Fruit fly (Drosophila melanogaster) whole organism, embryonic: ENCODE data around the gene CG5608.

ENCODE experiments used
- CG12659 ChIP-seq: fragments of 200-800 bp; sonication (Bioruptor generic); optimal IDR thresholded peaks from 3 replicates; lab custom pipeline; 2017; ENCODE audit warnings: mild to moderate bottlenecking, missing biosample characterization, missing genetic modification reagents, missing genetic modification characterization
- CG13287 ChIP-seq: fragments of 200-800 bp; sonication (Bioruptor generic); IDR thresholded peaks from 2 replicates; pipeline ENCODE4 v1.3.6; 2022; ENCODE audit warnings: missing biosample characterization, missing genetic modification characterization; ENCODE audit not compliant: partially characterized antibody
- CG14710 ChIP-seq: fragments of 200-800 bp; sonication (Bioruptor generic); optimal IDR thresholded peaks from 3 replicates; lab custom pipeline; 2019; ENCODE audit warnings: missing biosample characterization, mild to moderate bottlenecking, missing genetic modification characterization, moderate library complexity
- CG15601 ChIP-seq: fragments of 200-800 bp; sonication (Bioruptor generic); optimal IDR thresholded peaks from 3 replicates; lab custom pipeline; 2019; ENCODE audit warnings: missing biosample characterization, mild to moderate bottlenecking, missing genetic modification characterization, moderate library complexity
- CG17186 ChIP-seq: fragments of 200-800 bp; sonication (Bioruptor generic); optimal IDR thresholded peaks from 3 replicates; lab custom pipeline; 2017; ENCODE audit warnings: missing biosample characterization, missing genetic modification reagents, missing genetic modification characterization
- CG17328 ChIP-seq: fragments of 200-800 bp; sonication (Bioruptor generic); IDR thresholded peaks from 2 replicates; pipeline ENCODE4 v1.3.6; 2022; ENCODE audit warnings: missing biosample characterization, missing genetic modification characterization
- CG17829 ChIP-seq: fragments of 200-800 bp; optimal IDR thresholded peaks from 2 replicates; lab custom pipeline; 2019; ENCODE audit warnings: missing biosample characterization, mild to moderate bottlenecking, missing genetic modification characterization, moderate library complexity
- CG18262 ChIP-seq: fragments of 200-800 bp; optimal IDR thresholded peaks from 3 replicates; lab custom pipeline; 2019; ENCODE audit warnings: missing biosample characterization, mild to moderate bottlenecking, missing genetic modification characterization, moderate library complexity
- CG18764 ChIP-seq: fragments of 200-800 bp; sonication (Bioruptor generic); optimal IDR thresholded peaks from 3 replicates; lab custom pipeline; 2016; ENCODE audit warnings: missing biosample characterization, missing genetic modification characterization
- CG2116 ChIP-seq: fragments of 200-800 bp; sonication (Bioruptor generic); optimal IDR thresholded peaks from 3 replicates; lab custom pipeline; 2018; ENCODE audit warnings: missing biosample characterization, mild to moderate bottlenecking, missing genetic modification characterization
- CG2120 ChIP-seq: fragments of 200-800 bp; sonication (Bioruptor generic); optimal IDR thresholded peaks from 3 replicates; lab custom pipeline; 2016; ENCODE audit warnings: missing biosample characterization, missing genetic modification characterization
- CG30020 ChIP-seq: fragments of 200-800 bp; optimal IDR thresholded peaks from 2 replicates; lab custom pipeline; 2019; ENCODE audit warnings: missing biosample characterization, mild to moderate bottlenecking, missing genetic modification characterization, moderate library complexity
- CG3163 ChIP-seq: fragments of 200-800 bp; sonication (Bioruptor generic); optimal IDR thresholded peaks from 3 replicates; lab custom pipeline; 2016; ENCODE audit warnings: missing biosample characterization, missing genetic modification characterization
- CG32767 ChIP-seq: fragments of 200-800 bp; sonication (Bioruptor generic); IDR thresholded peaks from 2 replicates; pipeline ENCODE4 v1.3.6; 2022; ENCODE audit warnings: missing biosample characterization, missing genetic modification characterization
- CG3838 ChIP-seq: fragments of 200-800 bp; sonication (Bioruptor generic); optimal IDR thresholded peaks from 3 replicates; lab custom pipeline; 2016; ENCODE audit warnings: missing biosample characterization, missing genetic modification characterization
- CG8281 ChIP-seq: fragments of 200-800 bp; sonication (Bioruptor generic); optimal IDR thresholded peaks from 2 replicates; lab custom pipeline; 2018; ENCODE audit warnings: missing biosample characterization, mild to moderate bottlenecking, missing genetic modification characterization, moderate library complexity
- CG9727 ChIP-seq: fragments of 200-800 bp; sonication (Bioruptor generic); optimal IDR thresholded peaks from 3 replicates; lab custom pipeline; 2017; ENCODE audit warnings: missing biosample characterization, mild to moderate bottlenecking, missing genetic modification characterization
- CG9797 ChIP-seq: fragments of 200-800 bp; sonication (Bioruptor generic); optimal IDR thresholded peaks from 3 replicates; lab custom pipeline; 2018; ENCODE audit warnings: missing biosample characterization, mild to moderate bottlenecking, missing genetic modification characterization
- CG9876 ChIP-seq: fragments of 200-800 bp; sonication (Bioruptor generic); optimal IDR thresholded peaks from 2 replicates; lab custom pipeline; 2016; ENCODE audit warnings: missing biosample characterization, missing genetic modification characterization
- D19A ChIP-seq: fragments of 200-800 bp; optimal IDR thresholded peaks from 3 replicates; lab custom pipeline; 2019; ENCODE audit warnings: missing biosample characterization, mild to moderate bottlenecking, missing genetic modification characterization, moderate library complexity
- Dip3 ChIP-seq: fragments of 200-800 bp; sonication (Bioruptor generic); optimal IDR thresholded peaks from 3 replicates; lab custom pipeline; 2016; ENCODE audit warnings: missing biosample characterization, missing genetic modification characterization
- Dll ChIP-seq: fragments of 200-800 bp; sonication (Bioruptor generic); IDR thresholded peaks from 4 replicates; pipeline ENCODE4 v1.3.6; 2022; ENCODE audit warnings: missing biosample characterization, missing genetic modification characterization; ENCODE audit not compliant: partially characterized antibody
- E2f2 ChIP-seq: fragments of 200-800 bp; sonication (Bioruptor generic); IDR thresholded peaks from 2 replicates; pipeline ENCODE4 v1.3.6; 2022; ENCODE audit warnings: missing biosample characterization, missing genetic modification characterization
- ERR ChIP-seq: fragments of 200-800 bp; sonication (Bioruptor generic); optimal IDR thresholded peaks from 2 replicates; lab custom pipeline; 2016; ENCODE audit warnings: missing biosample characterization, missing genetic modification characterization
- Elba2 ChIP-seq: fragments of 200-800 bp; sonication (Bioruptor generic); optimal IDR thresholded peaks from 3 replicates; lab custom pipeline; 2016; ENCODE audit warnings: missing biosample characterization, missing genetic modification characterization
- HmgZ ChIP-seq: fragments of 200-800 bp; sonication (Bioruptor generic); optimal IDR thresholded peaks from 2 replicates; lab custom pipeline; 2018; ENCODE audit warnings: missing biosample characterization, mild to moderate bottlenecking, missing genetic modification characterization
- Hmr ChIP-seq: fragments of 200-800 bp; sonication (Bioruptor generic); optimal IDR thresholded peaks from 3 replicates; lab custom pipeline; 2017; ENCODE audit warnings: mild to moderate bottlenecking, missing biosample characterization, missing genetic modification reagents, missing genetic modification characterization
- MESR4 ChIP-seq: fragments of 200-800 bp; sonication (Bioruptor generic); optimal IDR thresholded peaks from 2 replicates; lab custom pipeline; 2018; ENCODE audit warnings: missing biosample characterization, mild to moderate bottlenecking, missing genetic modification characterization, moderate library complexity
- Med ChIP-seq: fragments of 200-800 bp; sonication (Bioruptor generic); peaks from one replicate; lab custom pipeline; 2016; ENCODE audit warnings: missing biosample characterization, missing genetic modification characterization, mild to moderate bottlenecking, inconsistent platforms, moderate library complexity
- NC2β ChIP-seq: fragments of 200-800 bp; sonication (Bioruptor generic); optimal IDR thresholded peaks from 2 replicates; lab custom pipeline; 2016; ENCODE audit warnings: missing biosample characterization, missing genetic modification characterization
- PHDP ChIP-seq: fragments of 200-800 bp; sonication (Bioruptor generic); optimal IDR thresholded peaks from 3 replicates; lab custom pipeline; 2018; ENCODE audit warnings: missing biosample characterization, mild to moderate bottlenecking, missing genetic modification characterization, moderate library complexity
- Scr ChIP-seq: fragments of 200-800 bp; sonication (Bioruptor generic); IDR thresholded peaks from 2 replicates; pipeline ENCODE4 v1.3.6; 2022; ENCODE audit warnings: missing biosample characterization, missing genetic modification characterization; ENCODE audit not compliant: partially characterized antibody
- Ssrp ChIP-seq: fragments of 200-800 bp; sonication (Bioruptor generic); optimal IDR thresholded peaks from 2 replicates; lab custom pipeline; 2018; ENCODE audit warnings: missing biosample characterization, mild to moderate bottlenecking, missing genetic modification characterization, moderate library complexity
- Taf1 ChIP-seq: fragments of 200-800 bp; sonication (Bioruptor generic); IDR thresholded peaks from 2 replicates; pipeline ENCODE4 v1.3.6; 2022; ENCODE audit warnings: missing biosample characterization, missing genetic modification characterization
- YL-1 ChIP-seq: fragments of 200-800 bp; sonication (Bioruptor generic); optimal IDR thresholded peaks from 3 replicates; lab custom pipeline; 2017; ENCODE audit warnings: missing biosample characterization, mild to moderate bottlenecking, missing genetic modification characterization
- aop ChIP-seq: fragments of 200-800 bp; sonication (Bioruptor generic); IDR thresholded peaks from 2 replicates; pipeline ENCODE4 v1.3.6; 2022; ENCODE audit warnings: missing biosample characterization, missing genetic modification characterization
- bigmax ChIP-seq: fragments of 200-800 bp; sonication (Bioruptor generic); optimal IDR thresholded peaks from 2 replicates; lab custom pipeline; 2018; ENCODE audit warnings: missing biosample characterization, mild to moderate bottlenecking, missing genetic modification characterization
- cg ChIP-seq: fragments of 200-800 bp; sonication (Bioruptor generic); optimal IDR thresholded peaks from 3 replicates; lab custom pipeline; 2019; ENCODE audit warnings: missing biosample characterization, mild to moderate bottlenecking, missing genetic modification characterization, moderate library complexity
- grn ChIP-seq: fragments of 200-800 bp; sonication (Bioruptor generic); optimal IDR thresholded peaks from 3 replicates; lab custom pipeline; 2017; ENCODE audit warnings: missing biosample characterization, missing genetic modification characterization
- insv ChIP-seq, 2 experiments: fragments of 200-800 bp; sonication (Bioruptor generic); optimal IDR thresholded peaks; 3 replicates each; lab custom pipeline; 2016 to 2018; ENCODE audit warnings: missing biosample characterization in 2 of 2, missing genetic modification characterization in 2 of 2
- luna ChIP-seq: fragments of 200-800 bp; sonication (Bioruptor generic); optimal IDR thresholded peaks from 2 replicates; lab custom pipeline; 2016; ENCODE audit warnings: missing biosample characterization, missing genetic modification characterization
- nmo ChIP-seq: fragments of 200-800 bp; sonication (Bioruptor generic); optimal IDR thresholded peaks from 2 replicates; lab custom pipeline; 2018; ENCODE audit warnings: missing biosample characterization, mild to moderate bottlenecking, missing genetic modification characterization, moderate library complexity
- p53 ChIP-seq: fragments of 200-800 bp; sonication (Bioruptor generic); optimal IDR thresholded peaks from 2 replicates; lab custom pipeline; 2016; ENCODE audit warnings: missing biosample characterization, missing genetic modification characterization
- pros ChIP-seq: fragments of 200-800 bp; sonication (Bioruptor generic); optimal IDR thresholded peaks from 3 replicates; lab custom pipeline; 2019; ENCODE audit warnings: missing biosample characterization, mild to moderate bottlenecking, missing genetic modification characterization, moderate library complexity
- ro ChIP-seq: fragments of 200-800 bp; sonication (Bioruptor generic); IDR thresholded peaks from 2 replicates; pipeline ENCODE4 v1.3.6; 2022; ENCODE audit warnings: missing biosample characterization, missing genetic modification characterization
- sens ChIP-seq: fragments of 200-800 bp; sonication (Bioruptor generic); peaks from one replicate; lab custom pipeline; 2016; ENCODE audit warnings: missing biosample characterization, missing genetic modification characterization
- stwl ChIP-seq: fragments of 200-800 bp; sonication (Bioruptor generic); optimal IDR thresholded peaks from 3 replicates; lab custom pipeline; 2018; ENCODE audit warnings: missing biosample characterization, mild to moderate bottlenecking, missing genetic modification characterization, moderate library complexity
- trem ChIP-seq: fragments of 200-800 bp; optimal IDR thresholded peaks from 3 replicates; lab custom pipeline; 2019; ENCODE audit warnings: missing biosample characterization, mild to moderate bottlenecking, missing genetic modification characterization, moderate library complexity
- ttk ChIP-seq: fragments of 200-800 bp; sonication (Bioruptor generic); IDR thresholded peaks from 2 replicates; pipeline ENCODE4 v2.1.2; 2022; ENCODE audit warnings: missing biosample characterization, missing genetic modification characterization
- unpg ChIP-seq: fragments of 200-800 bp; sonication (Bioruptor generic); optimal IDR thresholded peaks from 3 replicates; lab custom pipeline; 2018; ENCODE audit warnings: missing biosample characterization, mild to moderate bottlenecking, missing genetic modification characterization, moderate library complexity

The CG5608 gene

DNA sequence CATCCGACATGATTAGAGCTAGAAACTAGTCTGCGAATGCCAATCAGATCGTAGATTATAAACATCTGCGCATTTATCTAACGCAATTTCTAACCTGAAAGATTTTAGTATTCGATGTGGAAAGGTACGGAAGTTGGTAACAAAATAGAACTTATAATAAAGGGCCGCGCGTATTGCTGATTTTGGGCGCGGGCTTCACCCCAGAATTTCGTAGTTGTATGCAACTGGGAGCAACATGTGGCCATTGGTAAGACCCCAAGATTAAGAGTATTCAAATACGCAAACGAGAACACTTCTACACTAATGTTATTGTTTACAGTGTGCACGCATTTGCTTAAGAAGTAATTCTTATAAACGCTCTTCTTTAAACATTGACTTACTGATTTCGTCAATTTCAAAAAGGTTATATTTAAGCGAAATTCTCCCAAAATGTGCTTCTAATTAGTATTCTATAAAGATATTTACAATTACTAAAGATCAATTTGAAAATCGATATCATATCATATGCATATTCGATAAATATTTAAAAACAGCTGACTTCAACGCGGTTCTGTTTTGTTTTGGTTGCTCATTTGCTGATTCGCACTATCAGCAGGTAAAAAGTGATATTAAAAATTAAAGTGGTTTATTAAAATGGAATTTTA lies 5.1 kb downstream of the CG5608 start, which contains the start of the genes CG5961 and Polr3C:
TSS of gene CG5961 (minus strand) at position 416 of the 644 bp plus-strand sequence.
TSS of gene Polr3C (plus strand) at position 536 of the 644 bp plus-strand sequence.
- TF ChIP-seq E2f2 (GFP tag; lab: Robert Waterston, UW) = peak; percentile 75
- peak; percentile 61 for TF ChIP-seq D19A (tag; lab: Kevin White, UChicago)
- TF ChIP-seq Elba2 = no peak
- peak; percentile 62 for TF ChIP-seq CG9797 (GFP tag; lab: Kevin White, UChicago)
- TF ChIP-seq trem = peak; percentile 61
- TF ChIP-seq unpg (GFP tag; lab: Kevin White, UChicago) = no peak
- no peak for TF ChIP-seq CG9727 (GFP tag; lab: Kevin White, UChicago)
- TF ChIP-seq Taf1 (GFP tag; lab: Robert Waterston, UW) = no peak
- TF ChIP-seq luna (GFP tag; lab: Kevin White, UChicago) = no peak
- TF ChIP-seq ro = no peak
- peak in 1 of 2 experiments; percentile 38 for TF ChIP-seq insv (GFP tag; optimal IDR thresholded peaks at IDR 0.05; lab: Kevin White, UChicago)
- no peak for TF ChIP-seq Hmr
- TF ChIP-seq CG9876 (GFP tag; lab: Kevin White, UChicago) = no peak
- TF ChIP-seq CG32767 (GFP tag; lab: Robert Waterston, UW) = no peak
- no peak for TF ChIP-seq p53 (GFP tag; lab: Kevin White, UChicago)
- no peak for TF ChIP-seq Ssrp (tag; lab: Kevin White, UChicago)
- peak; percentile 35 for TF ChIP-seq CG3163 (GFP tag; lab: Kevin White, UChicago)
- TF ChIP-seq CG17829 (tag; lab: Kevin White, UChicago) = peak; percentile 10
- no peak for TF ChIP-seq ttk (GFP tag; lab: Robert Waterston, UW)
- no peak for TF ChIP-seq Dip3 (GFP tag; lab: Kevin White, UChicago)
- TF ChIP-seq bigmax = peak; percentile 74
- peak; percentile 26 for TF ChIP-seq CG17186 (GFP tag; lab: Kevin White, UChicago)
- TF ChIP-seq NC2β (GFP tag; lab: Kevin White, UChicago) = no peak
- no peak for TF ChIP-seq ERR (GFP tag; lab: Kevin White, UChicago)
- peak; percentile 17 for TF ChIP-seq Scr (GFP tag; lab: Robert Waterston, UW)
- peak; percentile 10 for TF ChIP-seq CG2120 (GFP tag; lab: Kevin White, UChicago)
- peak; percentile 56 for TF ChIP-seq CG14710 (tag; lab: Kevin White, UChicago)
- TF ChIP-seq CG13287 (GFP tag; lab: Robert Waterston, UW) = peak; percentile 72
- no peak for TF ChIP-seq CG3838 (GFP tag; lab: Kevin White, UChicago)
- peak; percentile 61 for TF ChIP-seq CG15601 (tag; lab: Kevin White, UChicago)
- peak; percentile 35 for TF ChIP-seq CG12659 (GFP tag; lab: Kevin White, UChicago)
- peak; percentile 43; the same call in 2 of the 4 replicates for TF ChIP-seq Dll (GFP tag; lab: Robert Waterston, UW)
- TF ChIP-seq CG30020 (tag; lab: Kevin White, UChicago) = peak; percentile 13
- no peak for TF ChIP-seq CG18764 (GFP tag; lab: Kevin White, UChicago)
- TF ChIP-seq nmo (GFP tag; lab: Kevin White, UChicago) = peak; percentile 42
- TF ChIP-seq pros (GFP tag; lab: Kevin White, UChicago) = peak; percentile 14
- peak; percentile 24 for TF ChIP-seq HmgZ (tag; lab: Kevin White, UChicago)
- TF ChIP-seq stwl (tag; lab: Kevin White, UChicago) = peak; percentile 63
- no peak for TF ChIP-seq CG17328 (GFP tag; lab: Robert Waterston, UW)
- TF ChIP-seq PHDP (tag; lab: Kevin White, UChicago) = no peak
- TF ChIP-seq MESR4 = peak; percentile 71
- TF ChIP-seq CG8281 (tag; lab: Kevin White, UChicago) = no peak
- peak; percentile 24 for TF ChIP-seq grn
- peak; percentile 27 for TF ChIP-seq sens (GFP tag; lab: Kevin White, UChicago)
- TF ChIP-seq CG18262 = no peak
- no peak for TF ChIP-seq aop
- peak; percentile 71 for TF ChIP-seq CG2116 (GFP tag; lab: Kevin White, UChicago)
- TF ChIP-seq Med (GFP tag; lab: Kevin White, UChicago) = peak; percentile 74
- peak; percentile 65 for TF ChIP-seq YL-1 (GFP tag; lab: Kevin White, UChicago)
- TF ChIP-seq cg (GFP tag; lab: Kevin White, UChicago) = peak; percentile 29
